Worm (Caenorhabditis elegans) whole organism, late embryonic: ENCODE results near the gene rpb-12.

Experiments
- ama-1 ChIP-seq: fragments of 150-350 bp; optimal IDR thresholded peaks from 2 replicates; lab custom pipeline; 2014
- ceh-6 ChIP-seq: fragments of 200-800 bp; sonication (Bioruptor generic); optimal IDR thresholded peaks from 2 replicates; lab custom pipeline; 2018; ENCODE audit warnings: mild to moderate bottlenecking, missing genetic modification characterization, missing compliant biosample characterization
- npax-4 ChIP-seq: sonication (generic microtip); optimal IDR thresholded peaks from 2 replicates; lab custom pipeline; 2016; ENCODE audit warnings: missing genetic modification characterization, missing compliant biosample characterization
- pag-3 ChIP-seq: sonication (generic microtip); optimal IDR thresholded peaks from 2 replicates; lab custom pipeline; 2016; ENCODE audit warnings: missing compliant biosample characterization, missing genetic modification characterization, borderline replicate concordance
- pax-1 ChIP-seq: fragments of 150-350 bp; optimal IDR thresholded peaks from 2 replicates; lab custom pipeline; 2014; ENCODE audit warnings: missing biosample characterization, missing genetic modification characterization
- zip-5 ChIP-seq: sonication (generic microtip); optimal IDR thresholded peaks from 2 replicates; lab custom pipeline; 2016; ENCODE audit warnings: missing genetic modification characterization, missing compliant biosample characterization

- TF ChIP-seq zip-5 (no peak), pax-1 (tag; lab: Kevin White, UChicago) (no peak), pag-3 (tag; lab: Kevin White, UChicago) (no peak), ceh-6 (GFP tag; lab: Kevin White, UChicago) (no peak), npax-4 (tag; lab: Kevin White, UChicago) (no peak), ama-1 (lab: Kevin White, UChicago) (no peak)
Observed at ce11 chrIV:9158969-9159800, 12.5 kb upstream of the rpb-12 start, which contains the start of gene pcp-3.
